Fruit fly (Drosophila melanogaster): ENCODE results near the gene COX7AL.

COX7AL gene

dm6 chr3R:8356626-8357290 is 13.3 kb downstream of the COX7AL start, which contains the start of gene stck:
TSS of gene stck (plus strand) at chr3R:8356978.
- TF ChIP-seq insv (optimal IDR thresholded peaks at IDR 0.05) = no peak
- no peak for TF ChIP-seq ttk (optimal IDR thresholded peaks at IDR 0.05)
- TF ChIP-seq psq (optimal IDR thresholded peaks at IDR 0.05) = no peak
- TF ChIP-seq Sin3A (optimal IDR thresholded peaks at IDR 0.05) = no peak
- TF ChIP-seq h (optimal IDR thresholded peaks at IDR 0.05) = no peak
- TF ChIP-seq Myc (optimal IDR thresholded peaks at IDR 0.05) = no peak

- TF ChIP-seq Sin3A (optimal IDR thresholded peaks at IDR 0.05) = no peak
- TF ChIP-seq insv (optimal IDR thresholded peaks at IDR 0.05) = no peak
- TF ChIP-seq h (optimal IDR thresholded peaks at IDR 0.05) = no peak
- no peak for TF ChIP-seq psq (optimal IDR thresholded peaks at IDR 0.05)
- no peak for TF ChIP-seq ttk (optimal IDR thresholded peaks at IDR 0.05)
- no peak for TF ChIP-seq Myc (optimal IDR thresholded peaks at IDR 0.05)
Measured at dm6 chr3R:8357372-8357992, 14.0 kb downstream of the COX7AL start.

- TF ChIP-seq h (optimal IDR thresholded peaks at IDR 0.05) (no peak), ttk (optimal IDR thresholded peaks at IDR 0.05) (no peak), Sin3A (optimal IDR thresholded peaks at IDR 0.05) (no peak), Myc (optimal IDR thresholded peaks at IDR 0.05) (no peak), psq (optimal IDR thresholded peaks at IDR 0.05) (no peak), insv (optimal IDR thresholded peaks at IDR 0.05) (no peak)
Measured at dm6 chr3R:8358004-8358403, 14.5 kb downstream of the COX7AL start.

- no peak for TF ChIP-seq h (optimal IDR thresholded peaks at IDR 0.05)
- no peak for TF ChIP-seq ttk (optimal IDR thresholded peaks at IDR 0.05)
- TF ChIP-seq psq (optimal IDR thresholded peaks at IDR 0.05) = no peak
- no peak for TF ChIP-seq insv (optimal IDR thresholded peaks at IDR 0.05)
- no peak for TF ChIP-seq Myc (optimal IDR thresholded peaks at IDR 0.05)
- no peak for TF ChIP-seq Sin3A (optimal IDR thresholded peaks at IDR 0.05)
Measured at dm6 chr3R:8362259-8362876, 18.9 kb downstream of the COX7AL start, which contains the start of the genes Veneno and CG7963. TSS of gene Veneno (minus strand) at chr3R:8362554. TSS of gene CG7963 (plus strand) at chr3R:8362826.

- no peak for TF ChIP-seq Myc (optimal IDR thresholded peaks at IDR 0.05)
Measured at dm6 chr3R:8368553-8368952, 25.1 kb downstream of the COX7AL start.

dm6 chr3R:8389636-8390035 is 46.2 kb downstream of the COX7AL start:
- TF ChIP-seq insv (optimal IDR thresholded peaks at IDR 0.05) = no peak

Measured in Kc167 (cell line).